Worm (Caenorhabditis elegans) whole organism, young adult: ENCODE results near the gene srx-112.

Source experiments
- B0019.2 ChIP-seq: fragments of 200-800 bp; sonication (Bioruptor generic); conservative IDR thresholded peaks from 2 replicates; pipeline ENCODE4 v1.3.6; 2022; ENCODE audit warnings: missing genetic modification reagents, missing genetic modification characterization, missing compliant biosample characterization
- F10E7.11 ChIP-seq: sonication (generic microtip); optimal IDR thresholded peaks from 2 replicates; lab custom pipeline; 2017; ENCODE audit warnings: mild to moderate bottlenecking, missing genetic modification characterization, moderate library complexity, missing compliant biosample characterization
- K12H6.12 ChIP-seq: fragments of 200-800 bp; sonication (Bioruptor generic); optimal IDR thresholded peaks from 2 replicates; lab custom pipeline; 2018; ENCODE audit warnings: mild to moderate bottlenecking, missing genetic modification characterization, missing compliant biosample characterization
- T07F8.4 ChIP-seq: sonication (generic microtip); optimal IDR thresholded peaks from 2 replicates; lab custom pipeline; 2016; ENCODE audit warnings: mild to moderate bottlenecking, missing genetic modification characterization, moderate library complexity, missing compliant biosample characterization
- Y56A3A.18 ChIP-seq: fragments of 200-800 bp; sonication (Bioruptor generic); IDR thresholded peaks from 2 replicates; pipeline ENCODE4 v1.3.6; 2022; ENCODE audit warnings: missing genetic modification reagents, missing genetic modification characterization, missing compliant biosample characterization
- Y67H2A.10 ChIP-seq: fragments of 200-800 bp; sonication (Bioruptor generic); conservative IDR thresholded peaks from 2 replicates; pipeline ENCODE4 v1.3.6; 2022; ENCODE audit warnings: missing genetic modification reagents, missing genetic modification characterization, missing compliant biosample characterization
- Y95B8A.8 ChIP-seq: fragments of 200-800 bp; sonication (Bioruptor generic); IDR thresholded peaks from 2 replicates; pipeline ENCODE4 v1.3.6; 2022; ENCODE audit warnings: missing genetic modification reagents, missing genetic modification characterization, missing compliant biosample characterization
- ZK185.1 ChIP-seq: sonication (generic microtip); optimal IDR thresholded peaks from 2 replicates; lab custom pipeline; 2016; ENCODE audit warnings: mild to moderate bottlenecking, missing genetic modification characterization, missing compliant biosample characterization; ENCODE audit not compliant: poor library complexity, severe bottlenecking
- aptf-2 ChIP-seq: fragments of 200-800 bp; sonication (Bioruptor generic); conservative IDR thresholded peaks from 2 replicates; pipeline ENCODE4 v1.3.6; 2022; ENCODE audit warnings: missing genetic modification reagents, missing genetic modification characterization, missing compliant biosample characterization
- aptf-3 ChIP-seq: fragments of 200-800 bp; sonication (Bioruptor generic); IDR thresholded peaks from 2 replicates; pipeline ENCODE4 v1.3.6; 2022; ENCODE audit warnings: missing genetic modification characterization, missing compliant biosample characterization
- bed-1 ChIP-seq: fragments of 200-800 bp; sonication (Bioruptor generic); IDR thresholded peaks from 2 replicates; pipeline ENCODE4 v1.3.6; 2022; ENCODE audit warnings: missing genetic modification reagents, missing genetic modification characterization, missing compliant biosample characterization
- ccch-3 ChIP-seq: fragments of 200-800 bp; sonication (Bioruptor generic); optimal IDR thresholded peaks from 2 replicates; lab custom pipeline; 2018; ENCODE audit warnings: mild to moderate bottlenecking, missing genetic modification characterization, missing compliant biosample characterization
- ceh-27 ChIP-seq: fragments of 200-800 bp; sonication (Bioruptor generic); optimal IDR thresholded peaks from 2 replicates; lab custom pipeline; 2018; ENCODE audit warnings: mild to moderate bottlenecking, missing genetic modification characterization, moderate library complexity, missing compliant biosample characterization
- ceh-79 ChIP-seq: sonication (generic microtip); optimal IDR thresholded peaks from 2 replicates; lab custom pipeline; 2017; ENCODE audit warnings: mild to moderate bottlenecking, missing genetic modification characterization, missing compliant biosample characterization
- die-1 ChIP-seq: sonication (generic microtip); optimal IDR thresholded peaks from 2 replicates; lab custom pipeline; 2016; ENCODE audit warnings: missing genotype, mild to moderate bottlenecking, missing genetic modification characterization, missing compliant biosample characterization
- dox-1 ChIP-seq: fragments of 200-800 bp; sonication (Bioruptor generic); IDR thresholded peaks from 2 replicates; pipeline ENCODE4 v1.3.6; 2022; ENCODE audit warnings: missing genetic modification reagents, missing genetic modification characterization, missing compliant biosample characterization
- dpff-1 ChIP-seq: sonication (generic microtip); optimal IDR thresholded peaks from 2 replicates; lab custom pipeline; 2017; ENCODE audit warnings: mild to moderate bottlenecking, missing genetic modification characterization, missing compliant biosample characterization
- hlh-12 ChIP-seq: sonication (generic microtip); optimal IDR thresholded peaks from 2 replicates; lab custom pipeline; 2016; ENCODE audit warnings: missing genetic modification characterization, missing compliant biosample characterization
- hrde-1 ChIP-seq: sonication (generic microtip); optimal IDR thresholded peaks from 2 replicates; lab custom pipeline; 2016; ENCODE audit warnings: missing genetic modification characterization, mild to moderate bottlenecking, missing compliant biosample characterization, moderate library complexity, missing genotype, missing genetic modification reagents, borderline replicate concordance
- let-526 ChIP-seq: fragments of 200-800 bp; sonication (Bioruptor generic); IDR thresholded peaks from 2 replicates; pipeline ENCODE4 v1.3.6; 2022; ENCODE audit warnings: missing genetic modification reagents, missing genetic modification characterization, missing compliant biosample characterization
- let-607 ChIP-seq, 2 experiments: fragments of 200-800 bp in 1 of 2; sonication (Bioruptor generic) in 1 of 2; sonication (generic microtip) in 1 of 2; optimal IDR thresholded peaks; 2 replicates each; lab custom pipeline; 2016 to 2018; ENCODE audit warnings: mild to moderate bottlenecking in 2 of 2, missing compliant biosample characterization in 2 of 2, missing genetic modification characterization in 2 of 2, moderate library complexity in 2 of 2, missing genotype in 1 of 2
- lin-54 ChIP-seq: fragments of 200-800 bp; sonication (Bioruptor generic); optimal IDR thresholded peaks from 2 replicates; lab custom pipeline; 2018; ENCODE audit warnings: mild to moderate bottlenecking, missing genetic modification characterization, missing compliant biosample characterization
- lsl-1 ChIP-seq: fragments of 200-800 bp; sonication (Bioruptor generic); optimal IDR thresholded peaks from 2 replicates; lab custom pipeline; 2018; ENCODE audit warnings: mild to moderate bottlenecking, missing genetic modification characterization, moderate library complexity, missing compliant biosample characterization
- lsy-27 ChIP-seq: sonication (generic microtip); optimal IDR thresholded peaks from 2 replicates; lab custom pipeline; 2017; ENCODE audit warnings: missing genetic modification characterization, mild to moderate bottlenecking, missing compliant biosample characterization, antibody characterized with exemption, missing genotype, borderline replicate concordance; ENCODE audit not compliant: insufficient read depth
- madf-10 ChIP-seq: sonication (generic microtip); optimal IDR thresholded peaks from 2 replicates; lab custom pipeline; 2016; ENCODE audit warnings: mild to moderate bottlenecking, missing genetic modification characterization, missing compliant biosample characterization
- madf-3 ChIP-seq: fragments of 200-800 bp; sonication (Bioruptor generic); IDR thresholded peaks from 2 replicates; pipeline ENCODE4 v1.3.6; 2022; ENCODE audit warnings: missing genetic modification reagents, missing genetic modification characterization, missing compliant biosample characterization
- mel-28 ChIP-seq: sonication (generic microtip); optimal IDR thresholded peaks from 2 replicates; lab custom pipeline; 2016; ENCODE audit warnings: borderline replicate concordance, mild to moderate bottlenecking, missing genetic modification characterization, missing compliant biosample characterization
- mes-4 ChIP-seq: sonication (generic microtip); optimal IDR thresholded peaks from 2 replicates; lab custom pipeline; 2016; ENCODE audit warnings: missing genotype, missing genetic modification characterization, missing compliant biosample characterization
- nhr-179 ChIP-seq: sonication (generic microtip); optimal IDR thresholded peaks from 2 replicates; lab custom pipeline; 2016; ENCODE audit warnings: mild to moderate bottlenecking, missing genetic modification characterization, missing compliant biosample characterization
- nhr-90 ChIP-seq: sonication (generic microtip); optimal IDR thresholded peaks from 2 replicates; lab custom pipeline; 2016; ENCODE audit warnings: missing genotype, mild to moderate bottlenecking, missing genetic modification characterization, missing compliant biosample characterization
- pbrm-1 ChIP-seq: fragments of 200-800 bp; sonication (Bioruptor generic); IDR thresholded peaks from 2 replicates; pipeline ENCODE4 v1.3.6; 2022; ENCODE audit warnings: missing genetic modification reagents, missing genetic modification characterization, missing compliant biosample characterization
- sdz-38 ChIP-seq: sonication (generic microtip); optimal IDR thresholded peaks from 2 replicates; lab custom pipeline; 2016; ENCODE audit warnings: missing genotype, missing genetic modification characterization, missing compliant biosample characterization
- snpc-1.3 ChIP-seq: sonication (generic microtip); optimal IDR thresholded peaks from 2 replicates; lab custom pipeline; 2017; ENCODE audit warnings: missing genetic modification characterization, mild to moderate bottlenecking, missing compliant biosample characterization, antibody characterized with exemption, moderate library complexity, missing genotype, missing genetic modification reagents; ENCODE audit not compliant: insufficient read depth
- somi-1 ChIP-seq: fragments of 200-800 bp; sonication (Bioruptor generic); optimal IDR thresholded peaks from 2 replicates; lab custom pipeline; 2018; ENCODE audit warnings: mild to moderate bottlenecking, missing genetic modification characterization, missing compliant biosample characterization
- sptf-2 ChIP-seq: fragments of 200-800 bp; sonication (Bioruptor generic); optimal IDR thresholded peaks from 2 replicates; lab custom pipeline; 2018; ENCODE audit warnings: mild to moderate bottlenecking, missing genetic modification characterization, missing compliant biosample characterization
- tbx-9 ChIP-seq: sonication (generic microtip); optimal IDR thresholded peaks from 2 replicates; lab custom pipeline; 2016; ENCODE audit warnings: borderline replicate concordance, missing genetic modification characterization, inconsistent platforms, missing compliant biosample characterization
- tlf-1 ChIP-seq: fragments of 200-800 bp; sonication (Bioruptor generic); optimal IDR thresholded peaks from 2 replicates; lab custom pipeline; 2018; ENCODE audit warnings: mild to moderate bottlenecking, missing genetic modification characterization, missing compliant biosample characterization
- xnd-1 ChIP-seq: sonication (generic microtip); optimal IDR thresholded peaks from 2 replicates; lab custom pipeline; 2016; ENCODE audit warnings: missing genotype, missing genetic modification reagents, missing genetic modification characterization, missing compliant biosample characterization
- zim-3 ChIP-seq: sonication (generic microtip); optimal IDR thresholded peaks from 2 replicates; lab custom pipeline; 2017; ENCODE audit warnings: mild to moderate bottlenecking, missing genetic modification characterization, moderate library complexity, missing compliant biosample characterization
- ztf-25 ChIP-seq: fragments of 200-800 bp; sonication (Bioruptor generic); IDR thresholded peaks from 2 replicates; pipeline ENCODE4 v1.3.6; 2022; ENCODE audit warnings: missing genetic modification reagents, missing genetic modification characterization, missing compliant biosample characterization
- ztf-6 ChIP-seq: fragments of 200-800 bp; sonication (Bioruptor generic); IDR thresholded peaks from 2 replicates; pipeline ENCODE4 v1.3.6; 2022; ENCODE audit warnings: missing genetic modification reagents, missing genetic modification characterization, missing compliant biosample characterization

The srx-112 gene

DNA sequence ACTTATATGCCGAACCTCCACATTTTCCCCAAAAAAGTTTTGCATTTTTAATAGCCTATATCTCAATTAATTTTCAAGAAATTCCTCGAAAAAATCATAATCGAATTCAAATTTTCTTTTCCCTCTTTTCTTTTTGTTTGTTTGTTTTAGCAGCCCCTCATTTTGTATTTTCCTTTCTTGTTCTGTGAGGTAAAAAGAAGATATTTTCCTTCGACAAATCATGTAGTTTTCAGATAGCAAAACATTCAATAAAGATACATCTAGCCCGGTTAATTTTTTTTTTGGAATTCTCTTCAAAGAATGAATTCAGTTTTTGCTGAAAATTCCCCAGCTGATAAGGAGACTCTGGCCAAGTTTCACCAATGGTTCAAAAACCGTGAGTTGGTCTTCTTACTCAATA lies 11.3 kb upstream of the srx-112 start, which contains the start of gene T24E12.3:
Gene T24E12.3 (plus strand): TSS at position 301 of the 400 bp plus-strand sequence.
- TF ChIP-seq madf-3 (GFP tag; lab: Robert Waterston, UW) (no peak), ztf-25 (no peak), mel-28 (tag; lab: Kevin White, UChicago) (no peak), snpc-1.3 (tag; lab: Kevin White, UChicago) (no peak), ZK185.1 (no peak), lin-54 (GFP tag; lab: Kevin White, UChicago) (no peak), xnd-1 (tag; lab: Kevin White, UChicago) (no peak), lsl-1 (GFP tag; lab: Kevin White, UChicago) (no peak), nhr-179 (no peak), Y56A3A.18 (no peak), ztf-6 (GFP tag; lab: Robert Waterston, UW) (no peak), Y67H2A.10 (GFP tag; lab: Robert Waterston, UW) (no peak), ceh-79 (tag; lab: Kevin White, UChicago) (no peak), tbx-9 (tag; lab: Kevin White, UChicago) (no peak)

DNA sequence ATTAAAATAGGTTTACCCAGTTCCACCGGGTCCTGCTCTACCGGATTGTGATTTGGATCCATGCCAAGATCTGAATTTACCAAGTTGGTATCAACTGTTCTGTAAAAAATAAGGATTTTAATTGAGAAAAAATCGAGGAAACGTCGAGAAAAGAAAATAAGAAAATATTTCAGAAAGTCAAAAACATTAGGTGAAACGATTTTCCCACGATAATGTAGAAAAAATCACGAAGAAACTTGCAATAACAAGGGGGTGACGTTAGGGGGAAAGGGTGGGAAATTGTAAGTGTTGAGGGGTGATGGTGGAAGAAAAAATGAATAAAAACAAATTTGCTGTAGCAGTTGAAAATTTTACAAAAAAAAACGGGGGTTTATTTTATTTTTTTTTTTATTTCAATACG lies 8.7 kb upstream of the srx-112 start, which contains the start of gene T24E12.10:
Gene T24E12.10 (minus strand): TSS at position 101 of the 400 bp plus-strand sequence.
- TF ChIP-seq F10E7.11 (tag; lab: Kevin White, UChicago) (no peak), sptf-2 (GFP tag; lab: Kevin White, UChicago) (no peak), lsy-27 (no peak), B0019.2 (GFP tag; lab: Robert Waterston, UW) (no peak), ceh-27 (GFP tag; lab: Kevin White, UChicago) (no peak), bed-1 (GFP tag; lab: Robert Waterston, UW) (no peak), K12H6.12 (tag; lab: Kevin White, UChicago) (no peak), dpff-1 (tag; lab: Kevin White, UChicago) (no peak), dox-1 (GFP tag; lab: Robert Waterston, UW) (no peak), nhr-90 (tag; lab: Kevin White, UChicago) (no peak), Y95B8A.8 (no peak), aptf-2 (GFP tag; lab: Robert Waterston, UW) (no peak), madf-3 (GFP tag; lab: Robert Waterston, UW) (no peak), zim-3 (tag; lab: Kevin White, UChicago) (no peak), let-526 (GFP tag; lab: Robert Waterston, UW) (no peak), sdz-38 (tag; lab: Kevin White, UChicago) (no peak), T07F8.4 (tag; lab: Kevin White, UChicago) (no peak), tlf-1 (GFP tag; lab: Kevin White, UChicago) (no peak), ccch-3 (GFP tag; lab: Kevin White, UChicago) (no peak), mel-28 (tag; lab: Kevin White, UChicago) (no peak)

DNA sequence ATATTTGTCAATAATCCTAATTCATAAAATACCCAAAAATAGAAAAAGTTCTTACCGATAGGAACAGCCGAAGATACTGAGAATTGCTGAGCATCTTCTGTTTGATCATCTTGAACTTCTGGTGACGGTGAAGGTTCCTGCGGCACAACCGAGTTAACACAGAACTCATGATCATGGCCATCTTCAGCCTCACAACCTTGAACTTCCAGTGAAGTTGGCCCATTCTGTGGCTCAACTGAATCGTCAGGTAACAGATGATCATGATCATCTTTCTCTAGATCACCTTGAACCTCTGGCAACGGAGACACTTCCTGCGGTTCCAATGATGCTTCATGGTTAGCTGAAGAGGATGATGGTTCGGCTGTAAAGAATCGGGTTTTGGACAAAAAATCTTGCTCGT lies 7.3 kb upstream of the srx-112 start:
- no peak for TF ChIP-seq madf-10 (tag; lab: Kevin White, UChicago)
- no peak for TF ChIP-seq aptf-3 (GFP tag; lab: Robert Waterston, UW)
- no peak for TF ChIP-seq zim-3 (tag; lab: Kevin White, UChicago)
- no peak for TF ChIP-seq let-607 (tag; optimal IDR thresholded peaks at IDR 0.05; lab: Kevin White, UChicago)
- TF ChIP-seq mes-4 (tag; lab: Kevin White, UChicago) = no peak
- no peak for TF ChIP-seq die-1 (tag; lab: Kevin White, UChicago)
- no peak for TF ChIP-seq somi-1 (GFP tag; lab: Kevin White, UChicago)
- no peak for TF ChIP-seq hrde-1 (tag; lab: Kevin White, UChicago)
- TF ChIP-seq ccch-3 (GFP tag; lab: Kevin White, UChicago) = no peak
- TF ChIP-seq hlh-12 (tag; lab: Kevin White, UChicago) = no peak
- no peak for TF ChIP-seq pbrm-1 (GFP tag; lab: Robert Waterston, UW)
- TF ChIP-seq ztf-25 = no peak
